Worm (Caenorhabditis elegans) whole organism, L4/young adult: Measurements from ENCODE around the gene Y76B12C.8.

ENCODE experiments used
- W03F9.2 ChIP-seq: fragments of 150-350 bp; optimal IDR thresholded peaks from 2 replicates; lab custom pipeline; 2014; ENCODE audit warnings: missing biosample characterization, missing genetic modification characterization
- dao-5 ChIP-seq: sonication (generic microtip); optimal IDR thresholded peaks from 2 replicates; lab custom pipeline; 2016; ENCODE audit warnings: missing genotype, missing genetic modification characterization, moderate library complexity, missing compliant biosample characterization
- him-1 ChIP-seq: sonication (generic microtip); optimal IDR thresholded peaks from 2 replicates; lab custom pipeline; 2016; ENCODE audit warnings: missing genotype, missing genetic modification reagents, missing genetic modification characterization, missing compliant biosample characterization

- no peak for TF ChIP-seq W03F9.2 (tag; lab: Kevin White, UChicago)
- TF ChIP-seq him-1 (tag; lab: Kevin White, UChicago), result no peak
- TF ChIP-seq dao-5 (tag; lab: Kevin White, UChicago), result no peak
These were observed 6.4 kb upstream of the Y76B12C.8 start, which contains the start of gene Y76B12C.3 for ce11 chrIV:1973372-1973771.
